Worm (Caenorhabditis elegans): ENCODE measurements around the gene C18C4.7.

- TF ChIP-seq nhr-237 (tag; optimal IDR thresholded peaks at IDR 0.05) = no peak
- peak; percentile 18 for TF ChIP-seq pha-4 (tag; optimal IDR thresholded peaks at IDR 0.05)
- TF ChIP-seq egl-27 (tag; optimal IDR thresholded peaks at IDR 0.05) = no peak
- no peak for TF ChIP-seq pqm-1 (tag; optimal IDR thresholded peaks at IDR 0.05)
- no peak for TF ChIP-seq elt-3 (tag; optimal IDR thresholded peaks at IDR 0.05)
- TF ChIP-seq nhr-67 (tag; optimal IDR thresholded peaks at IDR 0.05) = no peak
- TF ChIP-seq zag-1 (tag; optimal IDR thresholded peaks at IDR 0.05) = no peak
- no peak for TF ChIP-seq nhr-11 (tag; optimal IDR thresholded peaks at IDR 0.05)
- no peak for TF ChIP-seq fos-1 (tag; optimal IDR thresholded peaks at IDR 0.05)
- no peak for TF ChIP-seq aly-2 (tag; optimal IDR thresholded peaks at IDR 0.05)
These were observed 45.2 kb downstream of the C18C4.7 start, which contains the start of gene hir-1 for ce11 chrV:5521735-5522241.
